Fruit fly (Drosophila melanogaster) Kc167 (cell line): Measurements from ENCODE around the gene alphaTub85E.

Experiments used
- psq ChIP-seq: fragments of >200 bp; optimal IDR thresholded peaks from 2 replicates; lab custom pipeline; 2017; ENCODE audit warnings: missing external identifiers
- ttk ChIP-seq: sonication (Bioruptor generic); optimal IDR thresholded peaks from 2 replicates; lab custom pipeline; 2017; ENCODE audit warnings: missing external identifiers

- TF ChIP-seq psq (lab: Kevin White, UChicago) (no peak), ttk (lab: Kevin White, UChicago) (no peak)
These were observed 21.4 kb upstream of the alphaTub85E start, which contains the start of gene Tti1 for dm6 chr3R:9754487-9754886.
